Worm (Caenorhabditis elegans): Measurements from ENCODE around the gene F36H5.4.

F36H5.4 gene

DNA sequence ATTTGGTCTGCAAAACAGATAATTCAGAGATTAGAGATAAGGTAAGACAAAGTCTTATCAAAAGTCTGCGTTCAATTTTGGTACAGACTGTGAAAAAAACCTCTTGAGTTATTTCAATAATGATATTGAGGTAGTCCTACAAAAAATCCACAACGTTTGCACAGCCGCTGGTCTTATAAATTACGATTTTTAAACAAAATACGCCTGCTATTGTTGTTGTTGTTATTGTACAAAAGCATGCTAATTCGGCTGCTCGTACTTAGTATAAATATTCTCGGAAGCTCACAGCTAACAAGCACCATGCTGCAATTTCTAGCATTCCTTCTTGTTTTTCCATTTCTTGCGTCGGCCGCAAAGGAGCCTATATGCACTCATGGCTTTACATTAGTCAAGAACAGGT, 17.5 kb upstream of the F36H5.4 start, which contains the start of gene clec-19:
Gene clec-19 (plus strand): TSS at position 301 of the 400 bp plus-strand sequence.
- TF ChIP-seq mef-2 (tag; optimal IDR thresholded peaks at IDR 0.05) = no peak
- TF ChIP-seq nhr-11 (tag; optimal IDR thresholded peaks at IDR 0.05) = no peak
- TF ChIP-seq pag-3 (tag; optimal IDR thresholded peaks at IDR 0.05; ENCODE audit: borderline replicate concordance, insufficient read depth) = no peak
- no peak for TF ChIP-seq irx-1 (tag; optimal IDR thresholded peaks at IDR 0.05)
- no peak for TF ChIP-seq isw-1 (GFP tag; IDR thresholded peaks at IDR 0.05)
- TF ChIP-seq pqm-1 (tag; optimal IDR thresholded peaks at IDR 0.05) = no peak
- no peak for TF ChIP-seq snu-23 (GFP tag; optimal IDR thresholded peaks at IDR 0.05)
- no peak for TF ChIP-seq vab-15 (tag; optimal IDR thresholded peaks at IDR 0.05)
- no peak for TF ChIP-seq aha-1 (tag; optimal IDR thresholded peaks at IDR 0.05)
- TF ChIP-seq nhr-76 (tag; optimal IDR thresholded peaks at IDR 0.05) = no peak
- TF ChIP-seq hlh-4 (tag; optimal IDR thresholded peaks at IDR 0.05) = no peak
- no peak for TF ChIP-seq ces-1 (GFP tag; optimal IDR thresholded peaks at IDR 0.05)
- TF ChIP-seq egl-13 (tag; optimal IDR thresholded peaks at IDR 0.05) = no peak
- TF ChIP-seq unc-98 (GFP tag; IDR thresholded peaks at IDR 0.05) = no peak
- no peak for TF ChIP-seq nhr-84 (tag; optimal IDR thresholded peaks at IDR 0.05)
- TF ChIP-seq jun-1 (tag; optimal IDR thresholded peaks at IDR 0.05) = no peak
- TF ChIP-seq swsn-7 (tag; optimal IDR thresholded peaks at IDR 0.05) = no peak

DNA sequence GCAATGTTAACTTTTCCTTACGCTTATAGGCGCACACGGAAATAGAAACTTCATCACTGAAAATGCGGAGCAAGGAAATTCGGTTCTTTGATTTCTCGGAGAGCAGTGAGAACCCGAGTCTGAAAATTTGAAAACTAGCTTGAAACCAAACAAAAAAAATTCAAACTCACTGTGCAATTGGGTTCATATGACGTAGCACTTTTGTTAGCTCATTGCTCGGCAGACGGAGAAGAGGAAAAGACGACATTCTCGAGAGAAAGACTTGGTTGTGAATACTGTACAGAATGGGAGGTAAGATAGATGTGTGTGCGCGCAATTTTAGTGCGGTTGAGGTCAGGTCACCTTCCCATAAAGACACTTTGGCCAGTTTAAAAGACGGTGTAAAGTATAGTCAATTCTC, 11.3 kb upstream of the F36H5.4 start, which contains the start of the genes F36H5.13 and F36H5.8:
Gene F36H5.13 (minus strand): TSS at position 101 of the 400 bp plus-strand sequence.
Gene F36H5.8 (minus strand): TSS at position 274 of the 400 bp plus-strand sequence.
- TF ChIP-seq nhr-28 (tag; optimal IDR thresholded peaks at IDR 0.05) = no peak
- TF ChIP-seq pax-3 (tag; optimal IDR thresholded peaks at IDR 0.05) = no peak
- TF ChIP-seq nhr-11 (tag; optimal IDR thresholded peaks at IDR 0.05) = no peak
- no peak for TF ChIP-seq lin-35 (GFP tag; optimal IDR thresholded peaks at IDR 0.05)
- no peak for TF ChIP-seq mep-1 (tag; optimal IDR thresholded peaks at IDR 0.05)
- TF ChIP-seq zag-1 (tag; optimal IDR thresholded peaks at IDR 0.05) = no peak
- TF ChIP-seq hlh-17 (GFP tag; optimal IDR thresholded peaks at IDR 0.05; ENCODE audit: borderline replicate concordance) = no peak
- no peak for TF ChIP-seq skn-1 (tag; optimal IDR thresholded peaks at IDR 0.05)
- TF ChIP-seq fkh-4 (tag; optimal IDR thresholded peaks at IDR 0.05; ENCODE audit: borderline replicate concordance) = no peak
- TF ChIP-seq tlp-1 (tag; optimal IDR thresholded peaks at IDR 0.05) = no peak
- no peak for TF ChIP-seq isw-1 (GFP tag; IDR thresholded peaks at IDR 0.05)
- no peak for TF ChIP-seq pqm-1 (tag; optimal IDR thresholded peaks at IDR 0.05)
- no peak for TF ChIP-seq nhr-84 (tag; optimal IDR thresholded peaks at IDR 0.05)
- TF ChIP-seq ama-1 (optimal IDR thresholded peaks at IDR 0.05) = no peak
- no peak for TF ChIP-seq nhr-12 (tag; optimal IDR thresholded peaks at IDR 0.05)
- no peak for TF ChIP-seq nhr-71 (tag; optimal IDR thresholded peaks at IDR 0.05)
- no peak for TF ChIP-seq lsy-2 (tag; optimal IDR thresholded peaks at IDR 0.05)
- no peak for TF ChIP-seq sup-37 (GFP tag; optimal IDR thresholded peaks at IDR 0.05)
- no peak for TF ChIP-seq aly-2 (tag; optimal IDR thresholded peaks at IDR 0.05)
- TF ChIP-seq unc-30 (tag; optimal IDR thresholded peaks at IDR 0.05) = no peak

DNA sequence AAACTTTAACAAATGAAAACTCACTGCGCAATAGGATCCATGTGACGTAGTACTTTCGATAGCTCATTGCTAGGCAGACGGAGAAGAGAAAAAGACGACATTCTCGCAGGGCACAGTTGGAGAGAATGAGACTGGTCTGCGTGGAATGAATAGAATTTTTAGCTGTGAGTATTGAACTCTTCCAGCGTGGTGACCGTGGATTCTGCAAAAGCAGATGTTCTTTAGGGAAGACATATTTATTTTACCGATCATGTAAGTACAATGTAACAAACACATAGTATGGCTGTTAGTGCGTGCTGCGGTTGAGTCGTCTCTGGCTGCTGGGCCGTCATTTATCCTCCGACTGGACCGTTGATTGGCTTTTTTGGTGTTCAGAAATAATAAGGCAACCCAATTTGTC, 8.7 kb upstream of the F36H5.4 start, which contains the start of gene F36H5.9:
Gene F36H5.9 (minus strand): TSS at position 101 of the 400 bp plus-strand sequence.
- no peak for TF ChIP-seq nhr-28 (tag; optimal IDR thresholded peaks at IDR 0.05)
- TF ChIP-seq lsy-2 (tag; optimal IDR thresholded peaks at IDR 0.05) = no peak
- no peak for TF ChIP-seq alr-1 (tag; optimal IDR thresholded peaks at IDR 0.05; ENCODE audit: borderline replicate concordance)
- no peak for TF ChIP-seq C16A3.4 (tag; optimal IDR thresholded peaks at IDR 0.05)
- TF ChIP-seq lin-35 (GFP tag; optimal IDR thresholded peaks at IDR 0.05) = no peak
- TF ChIP-seq lin-15B (tag; optimal IDR thresholded peaks at IDR 0.05) = no peak
- TF ChIP-seq fkh-10 (GFP tag; optimal IDR thresholded peaks at IDR 0.05) = no peak
- TF ChIP-seq ama-1 (optimal IDR thresholded peaks at IDR 0.05) = no peak
- no peak for TF ChIP-seq aly-2 (tag; optimal IDR thresholded peaks at IDR 0.05)
- no peak for TF ChIP-seq ceh-63 (GFP tag; optimal IDR thresholded peaks at IDR 0.05)
- TF ChIP-seq lir-3 (tag; optimal IDR thresholded peaks at IDR 0.05; ENCODE audit: poor library complexity) = no peak
- TF ChIP-seq ceh-82 (tag; optimal IDR thresholded peaks at IDR 0.05) = no peak
- no peak for TF ChIP-seq nhr-20 (tag; optimal IDR thresholded peaks at IDR 0.05)

All from whole organism, L1 larva.